Worm (Caenorhabditis elegans) whole organism, young adult: ENCODE results near the gene grl-23.

Experiments used
- C06A6.2 ChIP-seq: fragments of 200-800 bp; sonication (Bioruptor generic); conservative IDR thresholded peaks from 2 replicates; pipeline ENCODE4 v1.3.6; 2022; ENCODE audit warnings: missing genetic modification characterization, missing compliant biosample characterization
- F23B12.7 ChIP-seq: sonication (generic microtip); optimal IDR thresholded peaks from 2 replicates; lab custom pipeline; 2017; ENCODE audit warnings: missing genetic modification characterization, mild to moderate bottlenecking, missing compliant biosample characterization, antibody characterized with exemption, moderate library complexity; ENCODE audit not compliant: insufficient read depth
- F49E8.2 ChIP-seq: sonication (generic microtip); optimal IDR thresholded peaks from 3 replicates; lab custom pipeline; 2017; ENCODE audit warnings: missing genetic modification characterization, mild to moderate bottlenecking, missing compliant biosample characterization, antibody characterized with exemption, moderate library complexity; ENCODE audit not compliant: insufficient read depth
- F55B11.4 ChIP-seq: sonication (generic microtip); optimal IDR thresholded peaks from 2 replicates; lab custom pipeline; 2016; ENCODE audit warnings: missing compliant biosample characterization, missing genetic modification characterization, borderline replicate concordance; ENCODE audit not compliant: insufficient read depth
- T07F8.4 ChIP-seq: sonication (generic microtip); optimal IDR thresholded peaks from 2 replicates; lab custom pipeline; 2016; ENCODE audit warnings: mild to moderate bottlenecking, missing genetic modification characterization, moderate library complexity, missing compliant biosample characterization
- T26A5.8 ChIP-seq: sonication (generic microtip); optimal IDR thresholded peaks from 2 replicates; lab custom pipeline; 2016; ENCODE audit warnings: missing genetic modification characterization, missing compliant biosample characterization
- Y79H2A.3 ChIP-seq: fragments of 200-800 bp; sonication (Bioruptor generic); conservative IDR thresholded peaks from 2 replicates; pipeline ENCODE4 v1.3.6; 2022; ENCODE audit warnings: missing genetic modification reagents, missing genetic modification characterization, missing compliant biosample characterization
- aptf-2 ChIP-seq: fragments of 200-800 bp; sonication (Bioruptor generic); conservative IDR thresholded peaks from 2 replicates; pipeline ENCODE4 v1.3.6; 2022; ENCODE audit warnings: missing genetic modification reagents, missing genetic modification characterization, missing compliant biosample characterization
- aptf-3 ChIP-seq: fragments of 200-800 bp; sonication (Bioruptor generic); IDR thresholded peaks from 2 replicates; pipeline ENCODE4 v1.3.6; 2022; ENCODE audit warnings: missing genetic modification characterization, missing compliant biosample characterization
- attf-5 ChIP-seq: fragments of 200-800 bp; sonication (Bioruptor generic); optimal IDR thresholded peaks from 2 replicates; lab custom pipeline; 2018; ENCODE audit warnings: mild to moderate bottlenecking, missing genetic modification characterization, missing compliant biosample characterization
- cebp-1 ChIP-seq, 2 experiments: fragments of 200-800 bp in 1 of 2; sonication (Bioruptor generic) in 1 of 2; sonication (generic microtip) in 1 of 2; IDR thresholded peaks in 1 of 2; optimal IDR thresholded peaks in 1 of 2; 2 replicates each; pipeline versions ENCODE4 v1.3.6 to Lab custom; 2017 to 2022; ENCODE audit warnings: missing compliant biosample characterization in 2 of 2, missing genetic modification characterization in 2 of 2, mild to moderate bottlenecking in 1 of 2, missing genetic modification reagents in 1 of 2, moderate library complexity in 1 of 2
- ceh-100 ChIP-seq: fragments of 200-800 bp; sonication (Bioruptor generic); IDR thresholded peaks from 2 replicates; pipeline ENCODE4 v1.3.6; 2022; ENCODE audit warnings: missing genetic modification reagents, missing genetic modification characterization, missing compliant biosample characterization
- chd-7 ChIP-seq: sonication (generic microtip); optimal IDR thresholded peaks from 2 replicates; lab custom pipeline; 2016; ENCODE audit warnings: mild to moderate bottlenecking, missing genetic modification characterization, moderate library complexity, missing compliant biosample characterization
- die-1 ChIP-seq: sonication (generic microtip); optimal IDR thresholded peaks from 2 replicates; lab custom pipeline; 2016; ENCODE audit warnings: missing genotype, mild to moderate bottlenecking, missing genetic modification characterization, missing compliant biosample characterization
- dpff-1 ChIP-seq: sonication (generic microtip); optimal IDR thresholded peaks from 2 replicates; lab custom pipeline; 2017; ENCODE audit warnings: mild to moderate bottlenecking, missing genetic modification characterization, missing compliant biosample characterization
- ekl-4 ChIP-seq: fragments of 200-800 bp; sonication (Bioruptor generic); IDR thresholded peaks from 2 replicates; pipeline ENCODE4 v1.3.6; 2022; ENCODE audit warnings: missing genetic modification reagents, missing genetic modification characterization, missing compliant biosample characterization
- fkh-3 ChIP-seq: sonication (generic microtip); optimal IDR thresholded peaks from 2 replicates; lab custom pipeline; 2016; ENCODE audit warnings: mild to moderate bottlenecking, missing genetic modification characterization, missing compliant biosample characterization
- gei-17 ChIP-seq: fragments of 200-800 bp; sonication (Bioruptor generic); optimal IDR thresholded peaks from 2 replicates; lab custom pipeline; 2018; ENCODE audit warnings: mild to moderate bottlenecking, missing genetic modification characterization, missing compliant biosample characterization
- hlh-26 ChIP-seq: fragments of 200-800 bp; sonication (Bioruptor generic); conservative IDR thresholded peaks from 2 replicates; pipeline ENCODE4 v1.3.6; 2022; ENCODE audit warnings: missing genetic modification reagents, missing genetic modification characterization, missing compliant biosample characterization
- hsf-1 ChIP-seq: fragments of 200-800 bp; sonication (Bioruptor generic); IDR thresholded peaks from 2 replicates; pipeline ENCODE4 v1.3.6; 2022; ENCODE audit warnings: missing genetic modification reagents, missing genetic modification characterization, missing compliant biosample characterization
- madf-10 ChIP-seq: sonication (generic microtip); optimal IDR thresholded peaks from 2 replicates; lab custom pipeline; 2016; ENCODE audit warnings: mild to moderate bottlenecking, missing genetic modification characterization, missing compliant biosample characterization
- madf-3 ChIP-seq: fragments of 200-800 bp; sonication (Bioruptor generic); IDR thresholded peaks from 2 replicates; pipeline ENCODE4 v1.3.6; 2022; ENCODE audit warnings: missing genetic modification reagents, missing genetic modification characterization, missing compliant biosample characterization
- mes-4 ChIP-seq: sonication (generic microtip); optimal IDR thresholded peaks from 2 replicates; lab custom pipeline; 2016; ENCODE audit warnings: missing genotype, missing genetic modification characterization, missing compliant biosample characterization
- nfya-1 ChIP-seq: sonication (generic microtip); optimal IDR thresholded peaks from 2 replicates; lab custom pipeline; 2017; ENCODE audit warnings: antibody characterized with exemption, missing compliant biosample characterization, missing genetic modification characterization, borderline replicate concordance; ENCODE audit not compliant: insufficient read depth
- nhr-27 ChIP-seq: fragments of 200-800 bp; sonication (Bioruptor generic); optimal IDR thresholded peaks from 2 replicates; lab custom pipeline; 2018; ENCODE audit warnings: mild to moderate bottlenecking, missing genetic modification characterization, moderate library complexity, missing compliant biosample characterization
- sdz-38 ChIP-seq: sonication (generic microtip); optimal IDR thresholded peaks from 2 replicates; lab custom pipeline; 2016; ENCODE audit warnings: missing genotype, missing genetic modification characterization, missing compliant biosample characterization
- somi-1 ChIP-seq: fragments of 200-800 bp; sonication (Bioruptor generic); optimal IDR thresholded peaks from 2 replicates; lab custom pipeline; 2018; ENCODE audit warnings: mild to moderate bottlenecking, missing genetic modification characterization, missing compliant biosample characterization
- zim-3 ChIP-seq: sonication (generic microtip); optimal IDR thresholded peaks from 2 replicates; lab custom pipeline; 2017; ENCODE audit warnings: mild to moderate bottlenecking, missing genetic modification characterization, moderate library complexity, missing compliant biosample characterization
- ztf-22 ChIP-seq: fragments of 200-800 bp; sonication (Bioruptor generic); optimal IDR thresholded peaks from 2 replicates; lab custom pipeline; 2018; ENCODE audit warnings: mild to moderate bottlenecking, missing genetic modification characterization, moderate library complexity, missing compliant biosample characterization
- ztf-26 ChIP-seq: sonication (generic microtip); optimal IDR thresholded peaks from 2 replicates; lab custom pipeline; 2017; ENCODE audit warnings: missing genetic modification characterization, missing compliant biosample characterization
- ztf-3 ChIP-seq: fragments of 200-800 bp; sonication (Bioruptor generic); optimal IDR thresholded peaks from 2 replicates; lab custom pipeline; 2018; ENCODE audit warnings: mild to moderate bottlenecking, missing genetic modification characterization, missing compliant biosample characterization

grl-23 gene

DNA sequence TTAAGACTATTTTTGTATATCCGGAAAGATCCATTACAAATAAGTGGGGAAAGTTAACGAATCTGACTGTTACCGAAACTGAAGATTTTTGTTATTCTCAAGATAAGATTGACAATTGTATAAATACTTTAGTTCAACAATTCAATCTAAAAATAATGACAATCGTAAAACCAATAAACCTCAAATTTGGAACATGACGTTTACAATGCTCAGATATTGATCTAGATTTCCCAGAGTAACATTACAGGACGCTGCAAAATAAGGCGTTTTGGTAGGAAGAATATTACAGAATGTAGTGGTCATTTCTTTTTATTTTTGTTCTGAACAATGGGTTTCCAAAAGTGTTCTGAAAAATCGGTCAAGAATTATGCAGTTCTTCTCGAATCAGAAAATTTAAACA lies 49.9 kb downstream of the grl-23 start, which contains the start of gene F45D3.1:
Gene F45D3.1 (plus strand): TSS at position 301 of the 400 bp plus-strand sequence.
- no peak for TF ChIP-seq fkh-3
- TF ChIP-seq die-1 = no peak
- no peak for TF ChIP-seq madf-3 (GFP tag; lab: Robert Waterston, UW)
- TF ChIP-seq dpff-1 (tag; lab: Kevin White, UChicago) = no peak
- no peak for TF ChIP-seq ztf-3 (GFP tag; lab: Kevin White, UChicago)
- no peak for TF ChIP-seq cebp-1 (GFP tag; IDR thresholded peaks at IDR 0.05; lab: Robert Waterston, UW)
- no peak for TF ChIP-seq cebp-1 (tag; optimal IDR thresholded peaks at IDR 0.05; lab: Kevin White, UChicago)
- TF ChIP-seq zim-3 (tag; lab: Kevin White, UChicago) = no peak
- no peak for TF ChIP-seq ztf-22 (GFP tag; lab: Kevin White, UChicago)
- TF ChIP-seq somi-1 (GFP tag; lab: Kevin White, UChicago) = no peak
- TF ChIP-seq T26A5.8 = no peak
- TF ChIP-seq madf-10 (tag; lab: Kevin White, UChicago) = no peak
- TF ChIP-seq ekl-4 (GFP tag; lab: Robert Waterston, UW) = no peak
- TF ChIP-seq chd-7 (tag; lab: Kevin White, UChicago) = no peak
- no peak for TF ChIP-seq sdz-38 (tag; lab: Kevin White, UChicago)
- no peak for TF ChIP-seq ztf-26 (tag; lab: Kevin White, UChicago)
- no peak for TF ChIP-seq mes-4
- TF ChIP-seq hsf-1 (GFP tag; lab: Robert Waterston, UW) = no peak
- no peak for TF ChIP-seq attf-5 (GFP tag; lab: Kevin White, UChicago)
- TF ChIP-seq, all 124 proteins: peak for 0

ce11 chrV:12526124-12526523 lies 50.6 kb downstream of the grl-23 start:
- TF ChIP-seq gei-17 (GFP tag; lab: Kevin White, UChicago) (no peak), F55B11.4 (tag; lab: Kevin White, UChicago) (no peak), aptf-3 (GFP tag; lab: Robert Waterston, UW) (no peak), Y79H2A.3 (no peak), F49E8.2 (no peak), F23B12.7 (tag; lab: Kevin White, UChicago) (no peak), T07F8.4 (tag; lab: Kevin White, UChicago) (no peak), ceh-100 (GFP tag; lab: Robert Waterston, UW) (no peak), nhr-27 (tag; lab: Kevin White, UChicago) (no peak)

- TF ChIP-seq aptf-2 (GFP tag; lab: Robert Waterston, UW) (no peak), C06A6.2 (GFP tag; lab: Robert Waterston, UW) (no peak), nfya-1 (tag; lab: Kevin White, UChicago) (no peak), mes-4 (no peak), sdz-38 (tag; lab: Kevin White, UChicago) (no peak), hlh-26 (GFP tag; lab: Robert Waterston, UW) (no peak), Y79H2A.3 (no peak)
- TF ChIP-seq, all 124 proteins: peak for 0
Measured at ce11 chrV:12525526-12525925, 51.2 kb downstream of the grl-23 start, which contains the start of gene dyf-4. dyf-4 (minus strand) TSS chrV:12525738.
